Worm (Caenorhabditis elegans): ENCODE data around the gene Y75B7AR.1.

DNA sequence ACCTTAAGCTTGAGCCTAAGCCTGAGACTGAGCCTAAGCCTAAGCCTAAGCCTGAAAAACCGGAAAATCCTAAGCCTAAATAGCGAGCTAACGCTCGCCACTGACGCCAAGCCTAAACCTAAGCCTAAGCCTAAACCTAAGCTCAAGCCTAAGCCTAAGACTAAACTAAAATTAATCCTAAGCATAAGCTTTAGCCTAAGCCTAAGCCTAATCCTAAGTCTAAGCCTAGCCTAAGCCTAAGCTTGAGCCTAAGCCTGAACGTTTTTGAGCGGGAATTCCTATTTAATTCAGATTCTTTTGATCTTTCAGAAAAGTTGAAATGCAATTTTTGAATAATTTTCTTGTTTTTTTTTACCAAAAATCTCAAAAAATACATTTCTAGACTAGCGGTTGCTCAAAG is 23.4 kb upstream of the Y75B7AR.1 start:
- no peak for TF ChIP-seq lin-13 (GFP tag; optimal IDR thresholded peaks at IDR 0.05)
- no peak for TF ChIP-seq egl-27 (tag; optimal IDR thresholded peaks at IDR 0.05)
- no peak for TF ChIP-seq mdl-1 (tag; optimal IDR thresholded peaks at IDR 0.05)
- no peak for TF ChIP-seq ztf-11 (tag; optimal IDR thresholded peaks at IDR 0.05)
- no peak for TF ChIP-seq C34F6.9 (tag; optimal IDR thresholded peaks at IDR 0.05)
- no peak for TF ChIP-seq nhr-237 (tag; optimal IDR thresholded peaks at IDR 0.05)
- no peak for TF ChIP-seq lin-11 (tag; optimal IDR thresholded peaks at IDR 0.05)

Measured in whole organism, L2 larva.